Worm (Caenorhabditis elegans): Measurements from ENCODE around the gene K08E4.2.

DNA sequence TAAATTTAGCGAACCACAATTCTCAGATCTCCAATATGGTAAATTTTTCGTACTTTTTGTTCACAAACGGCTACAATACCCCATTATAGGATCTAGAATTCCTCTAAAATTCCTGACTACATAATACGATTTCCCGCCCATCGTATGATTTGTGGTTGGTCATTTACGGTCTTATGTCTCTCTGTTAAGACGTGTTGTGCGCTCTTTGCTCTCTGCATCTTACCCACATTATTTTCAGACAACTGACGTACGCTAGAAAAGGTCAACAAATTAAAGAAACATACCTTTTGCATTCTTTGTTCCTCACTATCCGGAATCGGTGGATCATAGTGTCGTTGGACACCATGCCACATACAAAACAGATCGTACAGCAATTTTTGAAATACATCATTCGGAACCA is 13.4 kb downstream of the K08E4.2 start:
- TF ChIP-seq nhr-11 (tag; optimal IDR thresholded peaks at IDR 0.05) (no peak), sma-3 (GFP tag; optimal IDR thresholded peaks at IDR 0.05) (no peak), nhr-77 (tag; optimal IDR thresholded peaks at IDR 0.05) (no peak), mdl-1 (tag; optimal IDR thresholded peaks at IDR 0.05) (no peak)

All from whole organism, L2 larva.